Worm (Caenorhabditis elegans): ENCODE measurements around the gene best-19.

ce11 chrIV:293995-294700 is 10.7 kb downstream of the best-19 start:
- TF ChIP-seq med-1 (GFP tag; optimal IDR thresholded peaks at IDR 0.05; ENCODE audit: insufficient read depth) (no peak), ref-1 (GFP tag; conservative IDR thresholded peaks at IDR 0.05) (no peak), cog-1 (tag; optimal IDR thresholded peaks at IDR 0.05) (no peak), ztf-23 (GFP tag; IDR thresholded peaks at IDR 0.05) (no peak), flt-1 (GFP tag; IDR thresholded peaks at IDR 0.05) (no peak), tab-1 (GFP tag; IDR thresholded peaks at IDR 0.05) (no peak)

Data from whole organism, midembryonic.